Worm (Caenorhabditis elegans) whole organism, young adult: ENCODE data around the gene srbc-54.

Experiments used
- B0019.2 ChIP-seq: fragments of 200-800 bp; sonication (Bioruptor generic); conservative IDR thresholded peaks from 2 replicates; pipeline ENCODE4 v1.3.6; 2022; ENCODE audit warnings: missing genetic modification reagents, missing genetic modification characterization, missing compliant biosample characterization
- B0336.3 ChIP-seq: fragments of 200-800 bp; sonication (Bioruptor generic); IDR thresholded peaks from 2 replicates; pipeline ENCODE4 v1.3.6; 2022; ENCODE audit warnings: missing genetic modification characterization, missing compliant biosample characterization
- F55B11.4 ChIP-seq: sonication (generic microtip); optimal IDR thresholded peaks from 2 replicates; lab custom pipeline; 2016; ENCODE audit warnings: missing compliant biosample characterization, missing genetic modification characterization, borderline replicate concordance; ENCODE audit not compliant: insufficient read depth
- F57A8.1 ChIP-seq: fragments of 200-800 bp; sonication (Bioruptor generic); optimal IDR thresholded peaks from 2 replicates; lab custom pipeline; 2018; ENCODE audit warnings: mild to moderate bottlenecking, missing genetic modification characterization, moderate library complexity, missing compliant biosample characterization
- F57C9.4 ChIP-seq: sonication (generic microtip); optimal IDR thresholded peaks from 2 replicates; lab custom pipeline; 2017; ENCODE audit warnings: mild to moderate bottlenecking, missing genetic modification characterization, missing compliant biosample characterization
- T26A5.8 ChIP-seq: sonication (generic microtip); optimal IDR thresholded peaks from 2 replicates; lab custom pipeline; 2016; ENCODE audit warnings: missing genetic modification characterization, missing compliant biosample characterization
- Y53G8AR.9 ChIP-seq: fragments of 200-800 bp; sonication (Bioruptor generic); conservative IDR thresholded peaks from 2 replicates; pipeline ENCODE4 v1.3.6; 2022; ENCODE audit warnings: missing genetic modification reagents, missing genetic modification characterization, missing compliant biosample characterization
- ZK185.1 ChIP-seq: sonication (generic microtip); optimal IDR thresholded peaks from 2 replicates; lab custom pipeline; 2016; ENCODE audit warnings: mild to moderate bottlenecking, missing genetic modification characterization, missing compliant biosample characterization; ENCODE audit not compliant: poor library complexity, severe bottlenecking
- atf-7 ChIP-seq: sonication (generic microtip); optimal IDR thresholded peaks from 2 replicates; lab custom pipeline; 2017; ENCODE audit warnings: mild to moderate bottlenecking, missing genetic modification characterization, missing compliant biosample characterization
- attf-5 ChIP-seq: fragments of 200-800 bp; sonication (Bioruptor generic); optimal IDR thresholded peaks from 2 replicates; lab custom pipeline; 2018; ENCODE audit warnings: mild to moderate bottlenecking, missing genetic modification characterization, missing compliant biosample characterization
- bed-2 ChIP-seq: fragments of 200-800 bp; sonication (Bioruptor generic); IDR thresholded peaks from 2 replicates; pipeline ENCODE4 v1.3.6; 2022; ENCODE audit warnings: missing genetic modification reagents, missing genetic modification characterization, missing compliant biosample characterization
- ccch-3 ChIP-seq: fragments of 200-800 bp; sonication (Bioruptor generic); optimal IDR thresholded peaks from 2 replicates; lab custom pipeline; 2018; ENCODE audit warnings: mild to moderate bottlenecking, missing genetic modification characterization, missing compliant biosample characterization
- cebp-1 ChIP-seq, 2 experiments: fragments of 200-800 bp in 1 of 2; sonication (Bioruptor generic) in 1 of 2; sonication (generic microtip) in 1 of 2; IDR thresholded peaks in 1 of 2; optimal IDR thresholded peaks in 1 of 2; 2 replicates each; pipeline versions ENCODE4 v1.3.6 to Lab custom; 2017 to 2022; ENCODE audit warnings: missing compliant biosample characterization in 2 of 2, missing genetic modification characterization in 2 of 2, mild to moderate bottlenecking in 1 of 2, missing genetic modification reagents in 1 of 2, moderate library complexity in 1 of 2
- ceh-79 ChIP-seq: sonication (generic microtip); optimal IDR thresholded peaks from 2 replicates; lab custom pipeline; 2017; ENCODE audit warnings: mild to moderate bottlenecking, missing genetic modification characterization, missing compliant biosample characterization
- ceh-91 ChIP-seq: fragments of 200-800 bp; sonication (Bioruptor generic); IDR thresholded peaks from 2 replicates; pipeline ENCODE4 v1.3.6; 2022; ENCODE audit warnings: missing genetic modification reagents, missing genetic modification characterization, missing compliant biosample characterization
- dox-1 ChIP-seq: fragments of 200-800 bp; sonication (Bioruptor generic); IDR thresholded peaks from 2 replicates; pipeline ENCODE4 v1.3.6; 2022; ENCODE audit warnings: missing genetic modification reagents, missing genetic modification characterization, missing compliant biosample characterization
- ets-4 ChIP-seq: fragments of 200-800 bp; sonication (Bioruptor generic); optimal IDR thresholded peaks from 2 replicates; lab custom pipeline; 2018; ENCODE audit warnings: mild to moderate bottlenecking, missing genetic modification characterization, missing compliant biosample characterization
- gei-17 ChIP-seq: fragments of 200-800 bp; sonication (Bioruptor generic); optimal IDR thresholded peaks from 2 replicates; lab custom pipeline; 2018; ENCODE audit warnings: mild to moderate bottlenecking, missing genetic modification characterization, missing compliant biosample characterization
- him-1 ChIP-seq: sonication (generic microtip); optimal IDR thresholded peaks from 2 replicates; lab custom pipeline; 2016; ENCODE audit warnings: missing genotype, missing genetic modification reagents, missing genetic modification characterization, missing compliant biosample characterization
- hmg-1.2 ChIP-seq: fragments of 200-800 bp; sonication (Bioruptor generic); IDR thresholded peaks from 2 replicates; pipeline ENCODE4 v1.3.6; 2022; ENCODE audit warnings: missing genetic modification reagents, missing genetic modification characterization, missing compliant biosample characterization
- lir-1 ChIP-seq: fragments of 200-800 bp; sonication (Bioruptor generic); conservative IDR thresholded peaks from 2 replicates; pipeline ENCODE4 v1.3.6; 2022; ENCODE audit warnings: missing genetic modification reagents, missing genetic modification characterization, missing compliant biosample characterization
- madf-3 ChIP-seq: fragments of 200-800 bp; sonication (Bioruptor generic); IDR thresholded peaks from 2 replicates; pipeline ENCODE4 v1.3.6; 2022; ENCODE audit warnings: missing genetic modification reagents, missing genetic modification characterization, missing compliant biosample characterization
- madf-8 ChIP-seq: fragments of 200-800 bp; sonication (Bioruptor generic); conservative IDR thresholded peaks from 2 replicates; pipeline ENCODE4 v1.3.6; 2022; ENCODE audit warnings: missing genetic modification reagents, missing genetic modification characterization, missing compliant biosample characterization
- mxl-1 ChIP-seq: sonication (generic microtip); optimal IDR thresholded peaks from 2 replicates; lab custom pipeline; 2016; ENCODE audit warnings: missing genetic modification characterization, missing compliant biosample characterization
- nfyb-1 ChIP-seq: fragments of 200-800 bp; sonication (Bioruptor generic); IDR thresholded peaks from 2 replicates; pipeline ENCODE4 v1.3.6; 2022; ENCODE audit warnings: missing genetic modification reagents, missing genetic modification characterization, missing compliant biosample characterization
- nhr-27 ChIP-seq: fragments of 200-800 bp; sonication (Bioruptor generic); optimal IDR thresholded peaks from 2 replicates; lab custom pipeline; 2018; ENCODE audit warnings: mild to moderate bottlenecking, missing genetic modification characterization, moderate library complexity, missing compliant biosample characterization
- nhr-80 ChIP-seq: sonication (generic microtip); optimal IDR thresholded peaks from 2 replicates; lab custom pipeline; 2016; ENCODE audit warnings: missing genetic modification characterization, missing compliant biosample characterization
- nhr-90 ChIP-seq: sonication (generic microtip); optimal IDR thresholded peaks from 2 replicates; lab custom pipeline; 2016; ENCODE audit warnings: missing genotype, mild to moderate bottlenecking, missing genetic modification characterization, missing compliant biosample characterization
- pha-4 ChIP-seq: fragments of 150-350 bp; sonication (generic microtip); optimal IDR thresholded peaks from 2 replicates; lab custom pipeline; 2014; ENCODE audit warnings: missing biosample characterization, missing genetic modification reagents, missing genetic modification characterization
- rec-8 ChIP-seq, 2 experiments: sonication (generic microtip); optimal IDR thresholded peaks; 2 replicates each; lab custom pipeline; 2016; ENCODE audit warnings: mild to moderate bottlenecking in 2 of 2, missing genetic modification characterization in 2 of 2, missing genetic modification reagents in 2 of 2, missing genotype in 2 of 2, missing biosample characterization in 1 of 2, missing compliant biosample characterization in 1 of 2, moderate library complexity in 1 of 2
- repo-1 ChIP-seq: sonication (generic microtip); optimal IDR thresholded peaks from 2 replicates; lab custom pipeline; 2017; ENCODE audit warnings: mild to moderate bottlenecking, missing genetic modification characterization, missing compliant biosample characterization
- snpc-3.4 ChIP-seq: sonication (generic microtip); optimal IDR thresholded peaks from 2 replicates; lab custom pipeline; 2017; ENCODE audit warnings: missing genetic modification characterization, mild to moderate bottlenecking, missing compliant biosample characterization, antibody characterized with exemption, moderate library complexity, missing genotype, missing genetic modification reagents
- snpc-4 ChIP-seq, 5 experiments: fragments of 150-350 bp in 1 of 5; sonication (generic microtip) in 4 of 5; optimal IDR thresholded peaks; 2 replicates each; lab custom pipeline; 2014 to 2018; ENCODE audit warnings: missing genetic modification characterization in 5 of 5, missing biosample characterization in 3 of 5, antibody characterized with exemption in 2 of 5, mild to moderate bottlenecking in 2 of 5, missing compliant biosample characterization in 2 of 5, missing genotype in 2 of 5, moderate library complexity in 2 of 5, missing genetic modification reagents in 1 of 5
- sptf-2 ChIP-seq: fragments of 200-800 bp; sonication (Bioruptor generic); optimal IDR thresholded peaks from 2 replicates; lab custom pipeline; 2018; ENCODE audit warnings: mild to moderate bottlenecking, missing genetic modification characterization, missing compliant biosample characterization
- unc-62 ChIP-seq: fragments of 150-350 bp; optimal IDR thresholded peaks from 2 replicates; lab custom pipeline; 2014; ENCODE audit warnings: missing biosample characterization, missing genetic modification reagents, missing genetic modification characterization
- zfh-2 ChIP-seq: fragments of 200-800 bp; sonication (Bioruptor generic); conservative IDR thresholded peaks from 2 replicates; pipeline ENCODE4 v1.3.6; 2022; ENCODE audit warnings: missing genetic modification reagents, missing genetic modification characterization, missing compliant biosample characterization
- zim-3 ChIP-seq: sonication (generic microtip); optimal IDR thresholded peaks from 2 replicates; lab custom pipeline; 2017; ENCODE audit warnings: mild to moderate bottlenecking, missing genetic modification characterization, moderate library complexity, missing compliant biosample characterization

Gene srbc-54

ce11 chrV:15833622-15834021 lies at the start of gene srbc-54:
Gene srbc-54, minus strand, starts transcription at chrV:15833722.
- no peak for TF ChIP-seq mxl-1
- no peak for TF ChIP-seq ets-4 (GFP tag; lab: Kevin White, UChicago)
- no peak for TF ChIP-seq unc-62 (GFP tag; lab: Kevin White, UChicago)
- no peak for TF ChIP-seq madf-3 (GFP tag; lab: Robert Waterston, UW)
- TF ChIP-seq nhr-27 (tag; lab: Kevin White, UChicago) = no peak
- TF ChIP-seq lir-1 (GFP tag; lab: Robert Waterston, UW) = no peak
- no peak for TF ChIP-seq ccch-3 (GFP tag; lab: Kevin White, UChicago)
- TF ChIP-seq nhr-90 (tag; lab: Kevin White, UChicago) = no peak
- TF ChIP-seq repo-1 = no peak
- no peak for TF ChIP-seq B0019.2
- TF ChIP-seq him-1 (tag; lab: Kevin White, UChicago) = no peak
- TF ChIP-seq F57C9.4 (tag; lab: Kevin White, UChicago) = no peak
- no peak for TF ChIP-seq zfh-2 (GFP tag; lab: Robert Waterston, UW)
- TF ChIP-seq, all 124 proteins: peak for 0

DNA sequence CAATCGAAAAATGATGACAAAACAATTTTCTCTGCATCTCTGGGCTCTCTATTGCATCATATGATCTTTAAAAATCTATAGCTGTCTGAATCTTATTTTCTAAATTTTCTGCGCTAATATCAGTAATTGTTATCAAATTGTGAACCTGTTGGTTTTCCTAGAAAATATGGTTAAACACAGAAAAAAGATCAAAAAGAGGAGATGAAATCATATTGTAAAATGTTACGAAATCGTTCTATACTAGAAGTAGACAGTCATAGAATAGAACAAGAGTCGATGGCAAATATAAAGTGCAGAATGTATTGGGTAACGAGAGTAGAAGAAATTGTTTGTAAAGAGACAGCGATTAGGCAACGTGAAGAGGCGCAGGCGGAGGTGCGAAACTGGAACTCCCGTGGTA lies 47.2 kb upstream of the srbc-54 start:
- TF ChIP-seq snpc-3.4 (tag; lab: Kevin White, UChicago) (no peak), hmg-1.2 (peak; percentile 62; the same call in 1 of the 2 replicates), attf-5 (GFP tag; lab: Kevin White, UChicago) (peak; percentile 77), F57A8.1 (GFP tag; lab: Kevin White, UChicago) (no peak), nfyb-1 (GFP tag; lab: Robert Waterston, UW) (peak; percentile 60; the same call in 1 of the 2 replicates), rec-8 (tag; optimal IDR thresholded peaks at IDR 0.05; lab: Kevin White, UChicago) (no peak), pha-4 (tag; lab: Kevin White, UChicago) (peak; percentile 52), ceh-79 (tag; lab: Kevin White, UChicago) (no peak), gei-17 (GFP tag; lab: Kevin White, UChicago) (no peak), sptf-2 (GFP tag; lab: Kevin White, UChicago) (no peak), dox-1 (GFP tag; lab: Robert Waterston, UW) (0 out of 2 replicates have a peak, but pooled peaks have one; percentile 23), F55B11.4 (tag; lab: Kevin White, UChicago) (no peak), cebp-1 (GFP tag; IDR thresholded peaks at IDR 0.05; lab: Robert Waterston, UW) (peak; percentile 91), cebp-1 (tag; optimal IDR thresholded peaks at IDR 0.05; lab: Kevin White, UChicago) (peak; percentile 94), nhr-80 (tag; lab: Kevin White, UChicago) (peak; percentile 70), ZK185.1 (no peak), B0336.3 (GFP tag; lab: Robert Waterston, UW) (0 out of 2 replicates have a peak, but pooled peaks have one; percentile 35), ceh-91 (GFP tag; lab: Robert Waterston, UW) (no peak), madf-8 (GFP tag; lab: Robert Waterston, UW) (no peak), T26A5.8 (tag; lab: Kevin White, UChicago) (no peak), atf-7 (tag; lab: Kevin White, UChicago) (peak; percentile 73), snpc-4 (GFP tag; optimal IDR thresholded peaks at IDR 0.05; lab: Kevin White, UChicago) (no peak), snpc-4 (tag; optimal IDR thresholded peaks at IDR 0.05; lab: Kevin White, UChicago) (peak in 1 of 4 experiments; percentile 11)

DNA sequence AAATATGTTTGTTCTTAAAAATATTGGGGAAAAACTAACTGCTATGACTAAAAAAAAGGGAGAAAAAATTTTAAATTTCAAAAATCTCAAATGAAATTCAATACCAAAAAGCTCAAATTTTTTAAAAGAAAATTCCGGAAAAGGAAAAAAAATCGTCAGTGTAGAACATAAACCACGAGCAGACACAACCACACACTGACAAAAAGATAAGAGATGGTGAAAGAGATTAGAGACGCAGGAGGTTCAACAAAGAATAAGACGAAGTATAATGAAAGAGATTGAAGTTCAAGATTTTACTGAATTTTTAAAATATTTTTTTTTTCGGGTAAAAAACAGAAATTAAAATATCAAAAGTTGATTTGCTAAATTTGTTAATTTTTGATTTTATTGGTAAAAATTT lies 46.5 kb upstream of the srbc-54 start:
- TF ChIP-seq F57A8.1 (GFP tag; lab: Kevin White, UChicago) (no peak), ceh-91 (GFP tag; lab: Robert Waterston, UW) (no peak), bed-2 (GFP tag; lab: Robert Waterston, UW) (no peak), Y53G8AR.9 (GFP tag; lab: Robert Waterston, UW) (no peak), dox-1 (GFP tag; lab: Robert Waterston, UW) (no peak), zim-3 (tag; lab: Kevin White, UChicago) (no peak)
